Fruit fly (Drosophila melanogaster) whole organism, embryonic: Measurements from ENCODE around the gene CG1622.

Source experiments
- Blimp-1 ChIP-seq: fragments of 200-800 bp; sonication (Bioruptor generic); optimal IDR thresholded peaks from 3 replicates; lab custom pipeline; 2018; ENCODE audit warnings: missing biosample characterization, missing genetic modification characterization, mild to moderate bottlenecking, moderate library complexity, missing genetic modification reagents
- CG11504 ChIP-seq: fragments of 200-800 bp; sonication (Bioruptor generic); optimal IDR thresholded peaks from 3 replicates; lab custom pipeline; 2019; ENCODE audit warnings: missing biosample characterization, mild to moderate bottlenecking, missing genetic modification characterization, moderate library complexity
- CG15073 ChIP-seq: fragments of 200-800 bp; sonication (Bioruptor generic); optimal IDR thresholded peaks from 2 replicates; lab custom pipeline; 2016; ENCODE audit warnings: missing biosample characterization, missing genetic modification characterization
- CG30020 ChIP-seq: fragments of 200-800 bp; optimal IDR thresholded peaks from 2 replicates; lab custom pipeline; 2019; ENCODE audit warnings: missing biosample characterization, mild to moderate bottlenecking, missing genetic modification characterization, moderate library complexity
- Dll ChIP-seq: fragments of 200-800 bp; sonication (Bioruptor generic); IDR thresholded peaks from 4 replicates; pipeline ENCODE4 v1.3.6; 2022; ENCODE audit warnings: missing biosample characterization, missing genetic modification characterization; ENCODE audit not compliant: partially characterized antibody
- Mes4 ChIP-seq: fragments of 200-800 bp; sonication (Bioruptor generic); optimal IDR thresholded peaks from 2 replicates; lab custom pipeline; 2016; ENCODE audit warnings: missing biosample characterization, missing genetic modification characterization
- Xbp1 ChIP-seq: fragments of 200-800 bp; sonication (Bioruptor generic); optimal IDR thresholded peaks from 3 replicates; lab custom pipeline; 2016; ENCODE audit warnings: missing biosample characterization, mild to moderate bottlenecking, missing genetic modification characterization
- maf-S ChIP-seq: fragments of 200-800 bp; sonication (Bioruptor generic); optimal IDR thresholded peaks from 2 replicates; lab custom pipeline; 2016; ENCODE audit warnings: missing biosample characterization, missing genetic modification characterization
- p53 ChIP-seq: fragments of 200-800 bp; sonication (Bioruptor generic); optimal IDR thresholded peaks from 2 replicates; lab custom pipeline; 2016; ENCODE audit warnings: missing biosample characterization, missing genetic modification characterization

DNA sequence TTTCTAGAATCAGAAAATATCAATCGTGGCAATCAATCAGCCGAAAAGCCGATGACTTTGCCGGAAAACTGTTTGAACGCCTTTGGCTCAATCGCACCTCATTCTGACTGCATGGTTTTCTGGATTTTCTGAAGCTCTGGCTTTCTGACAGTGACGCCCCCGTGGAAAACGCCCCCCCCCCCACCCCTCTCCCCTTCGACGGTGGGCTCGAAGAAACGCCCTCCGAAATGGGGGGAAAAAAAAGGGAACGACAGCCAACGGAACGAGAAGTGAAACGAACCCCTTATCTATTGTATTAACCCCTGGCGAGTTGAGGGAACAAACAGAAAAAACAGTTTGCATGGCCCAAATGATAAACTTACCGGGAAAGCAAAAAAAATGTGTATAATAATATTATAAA lies 48.4 kb upstream of the CG1622 start:
- TF ChIP-seq CG30020, result no peak
- no peak for TF ChIP-seq maf-S
- no peak for TF ChIP-seq CG11504
- TF ChIP-seq CG15073 (GFP tag; lab: Kevin White, UChicago), result no peak
- TF ChIP-seq Dll (GFP tag; lab: Robert Waterston, UW), result no peak
- no peak for TF ChIP-seq Mes4 (GFP tag; lab: Kevin White, UChicago)
- no peak for TF ChIP-seq Xbp1 (GFP tag; lab: Kevin White, UChicago)
- no peak for TF ChIP-seq p53 (GFP tag; lab: Kevin White, UChicago)
- TF ChIP-seq Blimp-1, result no peak
